Fruit fly (Drosophila melanogaster) Kc167 (cell line): ENCODE data around the gene CG7990.

ENCODE experiments used
- Myc ChIP-seq: fragments of >200 bp; optimal IDR thresholded peaks from 2 replicates; lab custom pipeline; 2017; ENCODE audit warnings: missing external identifiers
- insv ChIP-seq: fragments of >200 bp; optimal IDR thresholded peaks from 3 replicates; lab custom pipeline; 2018; ENCODE audit warnings: missing external identifiers
- psq ChIP-seq: fragments of >200 bp; optimal IDR thresholded peaks from 2 replicates; lab custom pipeline; 2017; ENCODE audit warnings: missing external identifiers
- ttk ChIP-seq: sonication (Bioruptor generic); optimal IDR thresholded peaks from 2 replicates; lab custom pipeline; 2017; ENCODE audit warnings: missing external identifiers

DNA sequence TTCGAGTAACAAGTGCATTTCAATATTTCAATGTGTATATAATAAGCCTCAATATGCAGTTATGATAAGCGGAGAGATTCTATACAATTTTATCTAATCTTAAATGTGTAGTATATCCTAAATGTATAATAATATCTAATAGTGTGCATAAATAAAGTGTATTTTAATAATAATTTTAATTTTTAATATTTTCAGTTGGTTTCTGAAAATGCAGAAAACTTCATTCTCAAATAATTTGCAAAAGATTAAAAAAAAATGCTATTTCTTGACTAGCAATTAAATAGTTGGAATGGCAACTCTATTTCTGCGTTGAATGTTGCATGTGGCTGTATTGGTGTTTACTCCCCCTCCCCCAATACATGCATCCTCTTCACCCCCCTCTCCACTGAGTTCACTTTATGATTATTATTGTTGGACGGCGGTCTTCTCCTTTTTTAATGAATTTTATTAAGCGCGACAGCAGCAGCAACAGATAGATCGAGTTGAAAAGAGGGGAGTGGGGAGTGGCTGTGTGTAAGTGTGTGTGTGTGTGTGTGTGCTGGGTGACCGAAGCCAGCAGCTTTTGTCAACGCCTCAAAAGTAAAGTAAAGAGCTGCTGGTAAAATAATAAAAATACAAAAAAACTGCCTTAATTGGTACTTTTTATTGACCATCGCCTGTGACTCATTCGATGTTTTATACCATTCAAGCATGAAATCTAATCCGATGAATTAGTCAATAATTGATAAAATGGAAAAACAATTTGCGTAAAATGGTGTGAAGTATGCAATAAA lies 41.0 kb downstream of the CG7990 start:
- no peak for TF ChIP-seq ttk (lab: Kevin White, UChicago)
- no peak for TF ChIP-seq psq
- TF ChIP-seq insv (lab: Kevin White, UChicago) = no peak
- TF ChIP-seq Myc (lab: Kevin White, UChicago) = no peak
